Worm (Caenorhabditis elegans) whole organism, dauer: Measurements from ENCODE around the gene C07A4.3.

ENCODE experiments used
- unc-62 ChIP-seq: sonication (generic microtip); optimal IDR thresholded peaks from 2 replicates; lab custom pipeline; 2017; ENCODE audit warnings: missing biosample characterization, missing genetic modification reagents, missing genetic modification characterization

The C07A4.3 gene

DNA sequence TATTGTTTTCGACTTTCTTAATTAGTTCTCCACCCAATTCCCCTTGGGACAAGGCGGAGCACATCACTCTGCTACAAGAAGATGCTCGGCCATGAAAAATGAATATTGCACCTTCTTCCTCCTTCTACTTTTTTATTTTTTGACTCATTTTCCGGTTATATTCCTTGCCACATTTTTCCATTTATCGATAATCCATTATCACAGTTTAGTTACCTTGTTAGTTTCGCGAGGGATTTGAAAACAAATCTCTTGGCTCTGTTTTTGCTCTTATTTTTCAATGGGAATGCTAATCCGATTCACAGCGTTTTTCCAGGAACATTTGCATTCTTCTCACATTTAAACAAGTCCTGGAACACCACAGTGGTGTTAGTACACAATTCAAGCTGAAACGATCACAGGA, 7.8 kb upstream of the C07A4.3 start, which contains the start of gene rnp-9:
Gene rnp-9, plus strand, starts transcription at position 301 of the 400 bp plus-strand sequence.
- no peak for TF ChIP-seq unc-62 (GFP tag; lab: Kevin White, UChicago)

ce11 chrX:10168534-10168933, 6.2 kb upstream of the C07A4.3 start:
- no peak for TF ChIP-seq unc-62 (GFP tag; lab: Kevin White, UChicago)

DNA sequence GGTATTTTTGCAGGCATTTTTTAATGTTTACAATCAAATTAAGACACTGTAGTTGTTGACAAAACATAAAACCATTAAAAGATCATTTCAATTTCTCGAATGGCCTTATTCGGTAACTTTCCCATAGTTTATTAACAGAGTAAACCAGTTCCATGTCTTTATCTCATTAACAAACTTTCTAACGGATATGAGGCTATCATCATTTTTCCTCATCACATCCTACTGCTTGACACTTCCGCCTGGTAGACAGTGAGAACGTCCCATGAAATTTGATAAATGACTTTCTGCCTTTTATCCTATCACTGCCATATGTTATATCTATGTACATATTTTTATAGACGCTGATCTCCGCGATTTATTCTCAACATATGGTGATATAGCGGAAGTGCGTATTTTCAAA, 4.2 kb upstream of the C07A4.3 start:
- TF ChIP-seq unc-62 (GFP tag; lab: Kevin White, UChicago), result no peak

DNA sequence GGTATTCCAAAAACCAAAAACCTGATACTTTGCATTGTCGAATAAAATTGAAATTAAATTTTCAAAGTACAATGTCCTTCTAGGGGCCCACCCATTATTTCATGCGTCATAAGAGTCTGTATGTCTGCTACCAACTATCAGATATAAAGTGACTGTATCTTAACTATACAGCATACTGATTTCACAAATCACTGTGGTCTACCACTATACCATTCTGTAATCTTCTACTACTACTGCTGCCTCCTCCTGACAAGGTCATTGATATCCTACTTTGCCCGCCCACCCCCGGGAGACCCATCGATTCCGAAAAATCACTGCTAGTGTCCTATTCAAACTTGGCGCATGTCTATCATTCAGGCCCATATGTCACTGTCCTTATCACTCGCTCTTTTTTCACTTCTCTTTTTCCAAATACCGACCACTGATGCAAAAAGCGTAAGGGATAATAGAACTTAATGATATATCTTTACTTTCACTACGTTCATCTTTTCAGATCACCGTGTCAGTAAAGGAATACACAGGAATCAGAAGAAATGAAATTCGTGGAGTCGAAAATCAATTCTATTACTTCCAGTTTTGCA, 2.7 kb upstream of the C07A4.3 start, which contains the start of gene C07A4.2:
Gene C07A4.2, plus strand, starts transcription at position 195 of the 581 bp plus-strand sequence.
- no peak for TF ChIP-seq unc-62 (GFP tag; lab: Kevin White, UChicago)

DNA sequence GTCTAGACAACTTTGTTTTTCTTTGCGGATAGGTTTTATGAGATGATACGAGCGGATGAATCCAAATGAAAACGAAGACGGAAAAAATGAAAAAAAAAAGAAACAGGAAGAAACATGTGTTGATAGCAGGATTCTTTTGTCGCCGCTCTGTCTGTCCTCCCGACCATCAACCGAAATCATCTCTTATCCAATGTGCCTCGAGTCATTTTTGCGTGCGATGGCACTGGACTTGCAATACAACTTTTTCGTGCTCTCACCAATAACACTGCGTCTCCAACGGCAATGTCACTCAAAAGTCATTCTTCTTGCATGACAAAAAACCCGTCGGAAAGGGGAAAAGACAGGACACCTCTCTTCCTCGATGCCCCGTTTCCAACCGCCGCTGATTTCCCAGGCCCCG, 1.5 kb downstream of the C07A4.3 start, which contains the start of gene ncs-4:
Gene ncs-4, plus strand, starts transcription at position 227 of the 400 bp plus-strand sequence.
- no peak for TF ChIP-seq unc-62 (GFP tag; lab: Kevin White, UChicago)

DNA sequence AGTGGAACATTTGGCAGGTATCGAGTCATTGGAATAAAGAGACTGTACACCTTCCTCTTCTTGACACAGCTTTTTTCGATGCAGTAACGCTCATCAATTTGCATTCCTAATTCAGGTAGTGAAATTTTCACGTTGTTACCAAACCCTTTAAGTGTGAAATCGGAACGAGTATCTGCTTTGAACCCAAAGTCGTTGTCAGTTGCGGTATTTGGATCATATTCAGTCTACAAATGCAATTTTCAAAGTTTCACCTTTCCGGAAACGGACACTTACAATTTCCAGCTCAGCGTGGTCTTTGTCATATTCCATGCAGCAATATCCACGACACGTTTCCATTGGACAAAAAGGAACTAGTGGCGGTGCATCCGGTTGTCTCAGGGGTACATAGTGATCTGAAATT, 7.8 kb downstream of the C07A4.3 start:
- no peak for TF ChIP-seq unc-62 (GFP tag; lab: Kevin White, UChicago)

- no peak for TF ChIP-seq unc-62 (GFP tag; lab: Kevin White, UChicago)
Measured at ce11 chrX:10183695-10184094, 8.9 kb downstream of the C07A4.3 start, which contains the start of gene arrd-28. arrd-28 (plus strand) TSS chrX:10183995.

ce11 chrX:10184708-10185107, 9.9 kb downstream of the C07A4.3 start:
- TF ChIP-seq unc-62 (GFP tag; lab: Kevin White, UChicago), result no peak

DNA sequence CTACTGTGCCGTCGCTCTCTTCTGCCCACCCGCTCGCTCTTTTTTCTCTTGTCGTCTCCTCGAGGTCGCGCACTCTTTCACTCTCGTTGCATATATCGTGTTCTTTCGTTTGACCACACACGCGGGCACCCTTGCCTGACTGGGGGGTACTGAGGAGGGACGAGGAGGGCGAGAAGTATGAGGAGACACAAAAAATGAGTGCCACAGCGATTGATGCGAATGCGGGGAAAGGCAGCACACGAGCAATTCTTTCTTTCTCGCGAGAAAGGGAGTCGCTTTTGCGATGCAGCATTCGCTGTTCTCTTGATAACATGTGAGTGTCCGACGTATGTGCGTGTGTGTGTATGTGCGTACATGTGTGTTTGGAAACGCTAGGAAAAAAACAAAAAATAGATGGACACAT, 13.7 kb downstream of the C07A4.3 start:
- no peak for TF ChIP-seq unc-62 (GFP tag; lab: Kevin White, UChicago)

ce11 chrX:10189244-10189643, 14.5 kb downstream of the C07A4.3 start:
- TF ChIP-seq unc-62 (GFP tag; lab: Kevin White, UChicago), result no peak

DNA sequence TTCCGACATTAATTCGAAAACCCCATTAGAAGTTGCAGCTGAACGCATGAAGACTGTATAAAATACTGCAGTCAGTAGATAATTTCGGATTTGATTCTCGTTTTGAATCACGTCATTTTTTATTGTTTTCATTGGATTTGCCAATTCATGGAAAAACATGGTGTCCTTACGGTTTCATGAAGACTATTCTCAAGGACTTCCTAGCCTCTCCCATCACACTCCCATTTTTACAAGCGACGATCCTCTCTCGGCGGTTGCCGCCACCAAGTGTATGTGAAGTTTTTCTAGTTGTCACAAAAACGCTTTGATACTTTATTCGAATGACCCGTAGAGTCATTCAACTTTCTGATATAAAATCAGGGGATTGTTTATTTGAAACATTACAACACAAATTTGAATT, 15.0 kb downstream of the C07A4.3 start:
- no peak for TF ChIP-seq unc-62 (GFP tag; lab: Kevin White, UChicago)

ce11 chrX:10194327-10195096, 19.7 kb downstream of the C07A4.3 start, which contains the start of gene myrf-2:
myrf-2 (minus strand) TSS chrX:10194377.
- no peak for TF ChIP-seq unc-62 (GFP tag; lab: Kevin White, UChicago)

DNA sequence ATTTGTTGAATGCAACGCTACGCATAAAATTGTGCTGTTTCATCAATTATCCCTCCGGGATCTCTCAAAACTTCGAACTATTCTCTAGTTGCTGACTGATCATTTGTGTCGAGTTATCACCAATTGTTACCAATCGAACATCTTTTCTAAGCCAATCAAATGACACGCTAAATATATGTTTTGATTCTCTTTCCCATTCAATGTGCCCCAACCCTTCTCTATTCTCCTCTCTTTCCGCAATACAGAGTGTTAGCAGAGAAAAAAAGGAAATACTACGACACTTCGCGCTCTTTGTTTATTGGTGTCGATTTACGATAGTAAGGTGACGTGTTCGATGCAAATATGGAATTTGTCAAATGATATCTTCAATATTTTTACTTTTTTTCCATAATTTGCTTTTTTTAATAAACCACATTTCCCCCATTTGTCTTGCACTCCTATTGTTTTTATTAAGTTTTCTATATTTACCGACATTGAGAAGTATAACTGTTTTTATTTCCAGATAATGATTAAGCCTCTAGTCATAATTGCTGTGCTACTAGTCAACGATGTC, 22.5 kb downstream of the C07A4.3 start, which contains the start of gene nucb-1:
Gene nucb-1, plus strand, starts transcription at position 503 of the 553 bp plus-strand sequence.
- no peak for TF ChIP-seq unc-62 (GFP tag; lab: Kevin White, UChicago)

DNA sequence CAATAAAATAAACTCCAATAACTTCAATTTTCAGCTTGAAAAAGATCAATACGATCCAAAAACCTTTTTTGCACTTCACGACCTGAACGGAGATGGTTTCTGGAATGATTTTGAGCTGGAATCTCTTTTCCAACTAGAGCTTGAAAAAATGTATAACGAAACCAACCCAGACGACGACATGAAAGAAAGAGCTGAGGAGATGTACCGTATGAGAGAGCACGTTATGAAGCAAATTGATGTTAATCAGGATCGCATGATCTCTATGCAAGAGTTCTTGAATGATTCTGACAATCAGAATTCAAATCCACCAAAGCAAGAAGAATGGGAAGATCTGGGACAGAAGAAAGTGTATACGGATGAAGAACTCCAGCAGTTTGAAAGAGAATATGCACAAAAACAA, 24.4 kb downstream of the C07A4.3 start:
- TF ChIP-seq unc-62 (GFP tag; lab: Kevin White, UChicago), result no peak

DNA sequence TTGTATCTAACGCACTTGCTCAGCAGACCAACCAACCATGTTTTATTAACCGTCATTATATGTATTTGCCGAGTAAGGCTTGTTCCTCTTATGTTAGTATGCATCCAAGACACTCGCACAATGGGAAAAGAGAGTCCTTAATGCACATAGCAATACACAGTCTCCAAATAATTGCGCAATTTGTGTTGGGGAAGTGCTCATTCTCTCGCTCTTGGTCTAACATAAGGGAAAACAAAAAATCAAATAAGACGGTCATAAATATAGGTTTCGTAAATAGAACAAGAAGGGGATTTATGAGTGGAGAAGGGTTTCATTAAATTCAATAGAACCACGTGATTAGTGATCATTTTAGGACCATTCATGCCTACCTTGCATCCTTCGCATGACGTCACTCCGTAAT, 28.7 kb downstream of the C07A4.3 start:
- TF ChIP-seq unc-62 (GFP tag; lab: Kevin White, UChicago), result no peak
